Worm (Caenorhabditis elegans) whole organism, L4/young adult: Measurements from ENCODE around the gene scb-1.
A peak's percentile ranks its signal among the peaks of the same experiment; 100 is the strongest.

Experiments
- W03F9.2 ChIP-seq: fragments of 150-350 bp; optimal IDR thresholded peaks from 2 replicates; lab custom pipeline; 2014; ENCODE audit warnings: missing biosample characterization, missing genetic modification characterization
- dao-5 ChIP-seq: sonication (generic microtip); optimal IDR thresholded peaks from 2 replicates; lab custom pipeline; 2016; ENCODE audit warnings: missing genotype, missing genetic modification characterization, moderate library complexity, missing compliant biosample characterization
- him-1 ChIP-seq: sonication (generic microtip); optimal IDR thresholded peaks from 2 replicates; lab custom pipeline; 2016; ENCODE audit warnings: missing genotype, missing genetic modification reagents, missing genetic modification characterization, missing compliant biosample characterization

Gene scb-1

ce11 chrV:11104408-11104807, 15.1 kb downstream of the scb-1 start:
- TF ChIP-seq W03F9.2 (tag; lab: Kevin White, UChicago) (no peak), dao-5 (no peak), him-1 (tag; lab: Kevin White, UChicago) (no peak)

ce11 chrV:11098599-11098998, 20.9 kb downstream of the scb-1 start, which contains the start of gene cdkl-1:
Gene cdkl-1 (plus strand): TSS chrV:11098899.
- TF ChIP-seq dao-5: no peak

ce11 chrV:11095873-11096272, 23.6 kb downstream of the scb-1 start, which contains the start of gene Y42A5A.3:
Gene Y42A5A.3 (minus strand): TSS chrV:11095973.
- no peak for TF ChIP-seq him-1 (tag; lab: Kevin White, UChicago)
- no peak for TF ChIP-seq dao-5
- no peak for TF ChIP-seq W03F9.2 (tag; lab: Kevin White, UChicago)

- TF ChIP-seq him-1 (tag; lab: Kevin White, UChicago) (no peak), dao-5 (no peak), W03F9.2 (tag; lab: Kevin White, UChicago) (no peak)
These were observed 24.8 kb downstream of the scb-1 start for ce11 chrV:11094698-11095097.

- TF ChIP-seq W03F9.2 (tag; lab: Kevin White, UChicago): no peak
- no peak for TF ChIP-seq him-1 (tag; lab: Kevin White, UChicago)
- TF ChIP-seq dao-5: no peak
These were observed 26.1 kb downstream of the scb-1 start, which contains the start of gene lact-8 for ce11 chrV:11093163-11094091. Gene lact-8 (minus strand): TSS chrV:11093607.

ce11 chrV:11087519-11087998, 31.9 kb downstream of the scb-1 start, which contains the start of gene Y42A5A.1:
Gene Y42A5A.1 (plus strand): TSS chrV:11087948.
- TF ChIP-seq dao-5: no peak

- no peak for TF ChIP-seq him-1 (tag; lab: Kevin White, UChicago)
- TF ChIP-seq W03F9.2 (tag; lab: Kevin White, UChicago): no peak
- TF ChIP-seq dao-5: no peak
These were observed 32.4 kb downstream of the scb-1 start for ce11 chrV:11087119-11087518.

ce11 chrV:11083691-11084090, 35.8 kb downstream of the scb-1 start:
- TF ChIP-seq him-1 (tag; lab: Kevin White, UChicago) (no peak), dao-5 (no peak), W03F9.2 (tag; lab: Kevin White, UChicago) (no peak)

- TF ChIP-seq him-1 (tag; lab: Kevin White, UChicago) (no peak), dao-5 (no peak), W03F9.2 (tag; lab: Kevin White, UChicago) (no peak)
These were observed 36.5 kb downstream of the scb-1 start for ce11 chrV:11082964-11083363.

ce11 chrV:11082475-11082874, 37.0 kb downstream of the scb-1 start:
- TF ChIP-seq dao-5 (no peak), W03F9.2 (tag; lab: Kevin White, UChicago) (no peak), him-1 (tag; lab: Kevin White, UChicago) (no peak)

ce11 chrV:11080345-11081102, 39.0 kb downstream of the scb-1 start, which contains the start of gene act-1:
Gene act-1 (plus strand): TSS chrV:11081052.
- TF ChIP-seq him-1 (tag; lab: Kevin White, UChicago) (no peak), dao-5 (no peak)

ce11 chrV:11078874-11079273, 40.6 kb downstream of the scb-1 start:
- TF ChIP-seq dao-5: no peak
- no peak for TF ChIP-seq W03F9.2 (tag; lab: Kevin White, UChicago)
- TF ChIP-seq him-1 (tag; lab: Kevin White, UChicago): no peak

ce11 chrV:11078104-11078724, 41.3 kb downstream of the scb-1 start, which contains the start of gene act-2:
Gene act-2 (minus strand): TSS chrV:11078154.
- TF ChIP-seq W03F9.2 (tag; lab: Kevin White, UChicago) (peak; percentile 80), him-1 (tag; lab: Kevin White, UChicago) (no peak), dao-5 (no peak)
